Worm (Caenorhabditis elegans): ENCODE measurements around the gene cab-1.

DNA sequence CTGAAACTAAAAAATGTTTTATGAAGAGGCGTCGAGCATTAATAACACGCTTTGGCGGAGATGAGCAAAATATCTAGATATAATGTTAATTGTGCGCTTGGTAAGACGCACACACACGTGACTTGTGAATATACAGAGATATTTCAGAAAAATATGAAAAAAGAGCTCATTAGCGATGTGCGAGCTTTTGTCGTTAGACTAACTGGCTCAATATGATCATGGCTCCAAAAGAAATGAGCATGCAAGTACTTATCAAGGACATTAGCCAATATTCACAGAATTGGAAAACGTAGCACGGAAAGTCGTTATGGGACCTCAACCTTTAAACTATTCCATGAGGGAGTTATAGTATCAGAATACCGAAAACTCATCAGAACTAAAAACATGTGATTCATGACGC is 5.6 kb downstream of the cab-1 start:
- TF ChIP-seq skn-1 (tag; optimal IDR thresholded peaks at IDR 0.05), result no peak
- TF ChIP-seq zag-1 (tag; optimal IDR thresholded peaks at IDR 0.05), result no peak
- no peak for TF ChIP-seq nhr-77 (tag; optimal IDR thresholded peaks at IDR 0.05)
- no peak for TF ChIP-seq unc-30 (tag; optimal IDR thresholded peaks at IDR 0.05)
- TF ChIP-seq lin-35 (GFP tag; optimal IDR thresholded peaks at IDR 0.05), result no peak

All from whole organism, L1 larva.